Fruit fly (Drosophila melanogaster) whole organism, embryonic: ENCODE results near the gene raw.

Experiments
- Atf3 ChIP-seq: fragments of 200-800 bp; sonication (Bioruptor generic); optimal IDR thresholded peaks from 3 replicates; lab custom pipeline; 2016; ENCODE audit warnings: missing biosample characterization, missing genetic modification characterization
- CG10959 ChIP-seq: fragments of 200-800 bp; sonication (Bioruptor generic); IDR thresholded peaks from 2 replicates; pipeline ENCODE4 v1.3.6; 2022; ENCODE audit warnings: missing biosample characterization, missing genetic modification characterization
- CG11723 ChIP-seq: fragments of 200-800 bp; sonication (Bioruptor generic); optimal IDR thresholded peaks from 2 replicates; lab custom pipeline; 2017; ENCODE audit warnings: missing biosample characterization, mild to moderate bottlenecking, missing genetic modification characterization
- CG1233 ChIP-seq: fragments of 200-800 bp; sonication (Bioruptor generic); optimal IDR thresholded peaks from 4 replicates; lab custom pipeline; 2018; ENCODE audit warnings: missing biosample characterization, mild to moderate bottlenecking, missing genetic modification characterization
- CG13296 ChIP-seq: fragments of 200-800 bp; sonication (Bioruptor generic); optimal IDR thresholded peaks from 3 replicates; lab custom pipeline; 2018; ENCODE audit warnings: missing biosample characterization, mild to moderate bottlenecking, missing genetic modification characterization
- CG13424 ChIP-seq: fragments of 200-800 bp; sonication (Bioruptor generic); optimal IDR thresholded peaks from 2 replicates; lab custom pipeline; 2019; ENCODE audit warnings: missing biosample characterization, mild to moderate bottlenecking, missing genetic modification characterization, moderate library complexity
- CG15479 ChIP-seq: fragments of 200-800 bp; sonication (Bioruptor generic); optimal IDR thresholded peaks from 3 replicates; lab custom pipeline; 2019; ENCODE audit warnings: missing biosample characterization, mild to moderate bottlenecking, missing genetic modification characterization, moderate library complexity
- CG1647 ChIP-seq: fragments of 200-800 bp; sonication (Bioruptor generic); optimal IDR thresholded peaks from 3 replicates; lab custom pipeline; 2016; ENCODE audit warnings: missing biosample characterization, missing genetic modification characterization
- CG17361 ChIP-seq: fragments of 200-800 bp; sonication (Bioruptor generic); IDR thresholded peaks from 3 replicates; pipeline ENCODE4 v1.3.6; 2022; ENCODE audit warnings: missing biosample characterization, missing genetic modification characterization
- CG18011 ChIP-seq: fragments of 200-800 bp; sonication (Bioruptor generic); optimal IDR thresholded peaks from 2 replicates; lab custom pipeline; 2017; ENCODE audit warnings: missing biosample characterization, missing genetic modification characterization, mild to moderate bottlenecking, moderate library complexity, missing genotype
- CG18619 ChIP-seq: fragments of 200-800 bp; sonication (Bioruptor generic); optimal IDR thresholded peaks from 3 replicates; lab custom pipeline; 2017; ENCODE audit warnings: missing biosample characterization, mild to moderate bottlenecking, missing genetic modification characterization
- CG2116 ChIP-seq: fragments of 200-800 bp; sonication (Bioruptor generic); optimal IDR thresholded peaks from 3 replicates; lab custom pipeline; 2018; ENCODE audit warnings: missing biosample characterization, mild to moderate bottlenecking, missing genetic modification characterization
- CG30020 ChIP-seq: fragments of 200-800 bp; optimal IDR thresholded peaks from 2 replicates; lab custom pipeline; 2019; ENCODE audit warnings: missing biosample characterization, mild to moderate bottlenecking, missing genetic modification characterization, moderate library complexity
- CG34376 ChIP-seq: fragments of 200-800 bp; sonication (Bioruptor generic); optimal IDR thresholded peaks from 2 replicates; lab custom pipeline; 2018; ENCODE audit warnings: missing biosample characterization, mild to moderate bottlenecking, missing genetic modification characterization
- CG3838 ChIP-seq: fragments of 200-800 bp; sonication (Bioruptor generic); optimal IDR thresholded peaks from 3 replicates; lab custom pipeline; 2016; ENCODE audit warnings: missing biosample characterization, missing genetic modification characterization
- CG43689 ChIP-seq: fragments of 200-800 bp; sonication (Bioruptor generic); IDR thresholded peaks from 2 replicates; pipeline ENCODE4 v1.3.6; 2022; ENCODE audit warnings: missing biosample characterization, missing genetic modification characterization
- CG4404 ChIP-seq: fragments of 200-800 bp; sonication (Bioruptor generic); IDR thresholded peaks from 2 replicates; pipeline ENCODE4 v1.3.6; 2022; ENCODE audit warnings: missing biosample characterization, missing genetic modification characterization
- CG6854 ChIP-seq: fragments of 200-800 bp; sonication (Bioruptor generic); optimal IDR thresholded peaks from 3 replicates; lab custom pipeline; 2017; ENCODE audit warnings: missing biosample characterization, mild to moderate bottlenecking, missing genetic modification characterization
- CG9817 ChIP-seq: fragments of 200-800 bp; sonication (Bioruptor generic); optimal IDR thresholded peaks from 2 replicates; lab custom pipeline; 2018; ENCODE audit warnings: missing biosample characterization, mild to moderate bottlenecking, missing genetic modification characterization, moderate library complexity
- D19B ChIP-seq: fragments of 200-800 bp; sonication (Bioruptor generic); optimal IDR thresholded peaks from 2 replicates; lab custom pipeline; 2017; ENCODE audit warnings: missing biosample characterization, mild to moderate bottlenecking, missing genetic modification characterization
- Dbx ChIP-seq: fragments of 200-800 bp; sonication (Bioruptor generic); IDR thresholded peaks from 3 replicates; pipeline ENCODE4 v1.3.6; 2022; ENCODE audit warnings: missing biosample characterization, missing genetic modification characterization
- E2f2 ChIP-seq: fragments of 200-800 bp; sonication (Bioruptor generic); IDR thresholded peaks from 2 replicates; pipeline ENCODE4 v1.3.6; 2022; ENCODE audit warnings: missing biosample characterization, missing genetic modification characterization
- Elba2 ChIP-seq: fragments of 200-800 bp; sonication (Bioruptor generic); optimal IDR thresholded peaks from 3 replicates; lab custom pipeline; 2016; ENCODE audit warnings: missing biosample characterization, missing genetic modification characterization
- GATAe ChIP-seq: fragments of 200-800 bp; sonication (Bioruptor generic); conservative IDR thresholded peaks from 2 replicates; pipeline ENCODE4 v1.3.6; 2022; ENCODE audit warnings: missing biosample characterization, missing genetic modification characterization
- H15 ChIP-seq: fragments of 200-800 bp; sonication (Bioruptor generic); IDR thresholded peaks from 3 replicates; pipeline ENCODE4 v1.3.6; 2022; ENCODE audit warnings: missing biosample characterization, missing genetic modification characterization
- Hr39 ChIP-seq: fragments of >200 bp; optimal IDR thresholded peaks from 2 replicates; lab custom pipeline; 2017
- MBD-R2 ChIP-seq: fragments of 200-800 bp; sonication (Bioruptor generic); IDR thresholded peaks from 2 replicates; pipeline ENCODE4 v1.3.6; 2022; ENCODE audit warnings: missing biosample characterization, missing genetic modification characterization
- Nf-YC ChIP-seq: fragments of 200-800 bp; optimal IDR thresholded peaks from 3 replicates; lab custom pipeline; 2019; ENCODE audit warnings: missing biosample characterization, mild to moderate bottlenecking, missing genetic modification characterization, moderate library complexity
- Poxn ChIP-seq: fragments of 200-800 bp; sonication (Bioruptor generic); IDR thresholded peaks from 2 replicates; pipeline ENCODE4 v1.3.6; 2022; ENCODE audit warnings: missing biosample characterization, missing genetic modification characterization
- Scr ChIP-seq: fragments of 200-800 bp; sonication (Bioruptor generic); IDR thresholded peaks from 2 replicates; pipeline ENCODE4 v1.3.6; 2022; ENCODE audit warnings: missing biosample characterization, missing genetic modification characterization; ENCODE audit not compliant: partially characterized antibody
- Spps ChIP-seq: fragments of 200-800 bp; sonication (Bioruptor generic); optimal IDR thresholded peaks from 2 replicates; lab custom pipeline; 2018; ENCODE audit warnings: missing biosample characterization, mild to moderate bottlenecking, missing genetic modification characterization
- bbx ChIP-seq: fragments of 200-800 bp; sonication (Bioruptor generic); IDR thresholded peaks from 2 replicates; pipeline ENCODE4 v1.3.6; 2022; ENCODE audit warnings: missing biosample characterization, missing genetic modification characterization; ENCODE audit not compliant: partially characterized antibody
- corto ChIP-seq: fragments of 200-800 bp; sonication (Bioruptor generic); optimal IDR thresholded peaks from 2 replicates; lab custom pipeline; 2016; ENCODE audit warnings: missing biosample characterization, mild to moderate bottlenecking, missing genetic modification characterization, moderate library complexity
- cwo ChIP-seq: fragments of 200-800 bp; sonication (Bioruptor generic); optimal IDR thresholded peaks from 3 replicates; lab custom pipeline; 2017; ENCODE audit warnings: missing biosample characterization, missing genetic modification characterization, mild to moderate bottlenecking, moderate library complexity, missing genetic modification reagents
- dm ChIP-seq: fragments of 200-800 bp; sonication (Bioruptor generic); optimal IDR thresholded peaks from 3 replicates; lab custom pipeline; 2016; ENCODE audit warnings: missing biosample characterization, missing genetic modification characterization
- dmrt11E ChIP-seq: fragments of 200-800 bp; sonication (Bioruptor generic); optimal IDR thresholded peaks from 3 replicates; lab custom pipeline; 2018; ENCODE audit warnings: missing biosample characterization, mild to moderate bottlenecking, missing genetic modification characterization, moderate library complexity
- fd64A ChIP-seq: fragments of 200-800 bp; sonication (Bioruptor generic); optimal IDR thresholded peaks from 3 replicates; lab custom pipeline; 2018; ENCODE audit warnings: missing biosample characterization, mild to moderate bottlenecking, missing genetic modification characterization
- grn ChIP-seq: fragments of 200-800 bp; sonication (Bioruptor generic); optimal IDR thresholded peaks from 3 replicates; lab custom pipeline; 2017; ENCODE audit warnings: missing biosample characterization, missing genetic modification characterization
- hb ChIP-seq: fragments of 200-800 bp; sonication (Bioruptor generic); IDR thresholded peaks from 3 replicates; pipeline ENCODE4 v1.3.6; 2022; ENCODE audit warnings: missing biosample characterization, missing genetic modification characterization; ENCODE audit not compliant: partially characterized antibody
- her ChIP-seq: fragments of 200-800 bp; sonication (Bioruptor generic); optimal IDR thresholded peaks from 2 replicates; lab custom pipeline; 2016; ENCODE audit warnings: missing biosample characterization, missing genetic modification characterization
- jumu ChIP-seq: fragments of 200-800 bp; sonication (Bioruptor generic); optimal IDR thresholded peaks from 3 replicates; lab custom pipeline; 2016; ENCODE audit warnings: missing biosample characterization, missing genetic modification characterization
- lola ChIP-seq, 3 experiments: fragments of >200 bp in 2 of 3; fragments of 200-800 bp in 1 of 3; sonication (Bioruptor generic) in 1 of 3; optimal IDR thresholded peaks; 2 replicates each; lab custom pipeline; 2017 to 2019; ENCODE audit warnings: missing biosample characterization in 3 of 3, missing genetic modification characterization in 3 of 3, mild to moderate bottlenecking in 1 of 3, moderate library complexity in 1 of 3
- mam ChIP-seq: fragments of 200-800 bp; sonication (Bioruptor generic); optimal IDR thresholded peaks from 3 replicates; lab custom pipeline; 2016; ENCODE audit warnings: missing biosample characterization, missing genetic modification characterization
- pnt ChIP-seq: fragments of 200-800 bp; sonication (Bioruptor generic); optimal IDR thresholded peaks from 3 replicates; lab custom pipeline; 2016; ENCODE audit warnings: missing biosample characterization, missing genetic modification characterization
- pum ChIP-seq: fragments of 200-800 bp; sonication (Bioruptor generic); optimal IDR thresholded peaks from 2 replicates; lab custom pipeline; 2016; ENCODE audit warnings: missing biosample characterization, missing genetic modification characterization
- repo ChIP-seq: fragments of 200-800 bp; sonication (Bioruptor generic); optimal IDR thresholded peaks from 2 replicates; lab custom pipeline; 2016; ENCODE audit warnings: missing biosample characterization, missing genetic modification characterization
- run ChIP-seq: fragments of 200-800 bp; sonication (Bioruptor generic); optimal IDR thresholded peaks from 3 replicates; lab custom pipeline; 2018; ENCODE audit warnings: missing biosample characterization, mild to moderate bottlenecking, missing genetic modification characterization
- scrt ChIP-seq: fragments of 200-800 bp; sonication (Bioruptor generic); optimal IDR thresholded peaks from 2 replicates; lab custom pipeline; 2018; ENCODE audit warnings: missing biosample characterization, mild to moderate bottlenecking, missing genetic modification characterization, moderate library complexity
- so ChIP-seq: fragments of 200-800 bp; sonication (Bioruptor generic); IDR thresholded peaks from 3 replicates; pipeline ENCODE4 v1.3.6; 2022; ENCODE audit warnings: missing biosample characterization, missing genetic modification characterization
- unc-4 ChIP-seq: fragments of 200-800 bp; sonication (Bioruptor generic); IDR thresholded peaks from 2 replicates; pipeline ENCODE4 v1.3.6; 2022; ENCODE audit warnings: missing biosample characterization, missing genetic modification characterization; ENCODE audit not compliant: partially characterized antibody
- vfl ChIP-seq: fragments of 200-800 bp; sonication (Bioruptor generic); optimal IDR thresholded peaks from 2 replicates; lab custom pipeline; 2016; ENCODE audit warnings: missing biosample characterization, missing genetic modification characterization
- zfh2 ChIP-seq: fragments of 200-800 bp; sonication (Bioruptor generic); optimal IDR thresholded peaks from 2 replicates; lab custom pipeline; 2016; ENCODE audit warnings: missing biosample characterization, missing genetic modification characterization

Gene raw

dm6 chr2L:8732702-8733101 is 7.8 kb downstream of the raw start (continued):
- TF ChIP-seq CG18619 = no peak
- 0 out of 3 replicates have a peak, but pooled peaks have one; percentile 10 for TF ChIP-seq Dbx (GFP tag; lab: Robert Waterston, UW)
- no peak for TF ChIP-seq hb
- no peak for TF ChIP-seq repo
- TF ChIP-seq CG10959 (GFP tag; lab: Robert Waterston, UW) = no peak
- TF ChIP-seq fd64A (GFP tag; lab: Kevin White, UChicago) = no peak
- no peak for TF ChIP-seq vfl
- TF ChIP-seq CG1647 (GFP tag; lab: Kevin White, UChicago) = no peak
- no peak for TF ChIP-seq CG1233 (GFP tag; lab: Kevin White, UChicago)
- no peak for TF ChIP-seq Hr39 (lab: Kevin White, UChicago)
- no peak for TF ChIP-seq Scr (GFP tag; lab: Robert Waterston, UW)
- no peak for TF ChIP-seq Atf3 (GFP tag; lab: Kevin White, UChicago)
- TF ChIP-seq Nf-YC (tag; lab: Kevin White, UChicago) = no peak
- no peak for TF ChIP-seq mam (GFP tag; lab: Kevin White, UChicago)
- TF ChIP-seq GATAe (GFP tag; lab: Robert Waterston, UW) = no peak
- TF ChIP-seq CG9817 = no peak
- no peak for TF ChIP-seq CG34376
- TF ChIP-seq CG4404 (GFP tag; lab: Robert Waterston, UW) = no peak
- no peak; the same call in 1 of the 2 replicates for TF ChIP-seq E2f2 (GFP tag; lab: Robert Waterston, UW)
- no peak for TF ChIP-seq CG2116 (GFP tag; lab: Kevin White, UChicago)
- TF ChIP-seq lola (GFP tag; optimal IDR thresholded peaks at IDR 0.05; lab: Kevin White, UChicago) = no peak
- no peak for TF ChIP-seq CG43689
- peak; percentile 36 for TF ChIP-seq grn (GFP tag; lab: Kevin White, UChicago)
- TF ChIP-seq pum = no peak
- no peak for TF ChIP-seq scrt
- TF ChIP-seq Elba2 (GFP tag; lab: Kevin White, UChicago) = no peak
- TF ChIP-seq bbx (GFP tag; lab: Robert Waterston, UW) = no peak
- no peak for TF ChIP-seq CG11723 (GFP tag; lab: Kevin White, UChicago)
- TF ChIP-seq her (GFP tag; lab: Kevin White, UChicago) = no peak
- TF ChIP-seq CG30020 (tag; lab: Kevin White, UChicago) = no peak
- TF ChIP-seq cwo (GFP tag; lab: Kevin White, UChicago) = peak; percentile 14
- TF ChIP-seq so = peak; percentile 53; the same call in 2 of the 3 replicates
- TF ChIP-seq Spps = no peak
- TF ChIP-seq CG15479 (GFP tag; lab: Kevin White, UChicago) = no peak
- no peak for TF ChIP-seq corto (GFP tag; lab: Kevin White, UChicago)
- 0 out of 3 replicates have a peak, but pooled peaks have one; percentile 34 for TF ChIP-seq CG17361 (GFP tag; lab: Robert Waterston, UW)
- TF ChIP-seq D19B (GFP tag; lab: Kevin White, UChicago) = peak; percentile 74
- TF ChIP-seq run (tag; lab: Kevin White, UChicago) = no peak
- no peak for TF ChIP-seq CG13296 (GFP tag; lab: Kevin White, UChicago)
- no peak for TF ChIP-seq dmrt11E (tag; lab: Kevin White, UChicago)
- peak; percentile 15 for TF ChIP-seq CG13424 (tag; lab: Kevin White, UChicago)
- TF ChIP-seq MBD-R2 (GFP tag; lab: Robert Waterston, UW) = no peak
- TF ChIP-seq H15 (GFP tag; lab: Robert Waterston, UW) = peak; percentile 72
- TF ChIP-seq pnt (GFP tag; lab: Kevin White, UChicago) = peak; percentile 18
- TF ChIP-seq zfh2 (GFP tag; lab: Kevin White, UChicago) = peak; percentile 33
- no peak for TF ChIP-seq Poxn (GFP tag; lab: Robert Waterston, UW)
- no peak for TF ChIP-seq CG18011 (GFP tag; lab: Kevin White, UChicago)
- no peak for TF ChIP-seq jumu (GFP tag; lab: Kevin White, UChicago)
- TF ChIP-seq CG3838 = no peak
- TF ChIP-seq CG6854 (GFP tag; lab: Kevin White, UChicago) = no peak
- no peak for TF ChIP-seq dm (GFP tag; lab: Kevin White, UChicago)
- TF ChIP-seq unc-4 = no peak
